Fruit fly (Drosophila melanogaster): ENCODE data around the gene CG5421.

CG5421 gene

dm6 chr2L:12460767-12461739 lies 13.1 kb upstream of the CG5421 start (continued):
- TF ChIP-seq MTF-1 (GFP tag; optimal IDR thresholded peaks at IDR 0.05; ENCODE audit: borderline replicate concordance) (peak; percentile 69), sqz (GFP tag; optimal IDR thresholded peaks at IDR 0.05) (peak; percentile 92), Antp (GFP tag; optimal IDR thresholded peaks at IDR 0.05) (no peak), pan (optimal IDR thresholded peaks at IDR 0.05) (no peak), pan (GFP tag; optimal IDR thresholded peaks at IDR 0.05 in 1 of 2, IDR thresholded peaks at IDR 0.05 in 1 of 2) (peak in 1 of 2 experiments; percentile 49), CG12659 (GFP tag; optimal IDR thresholded peaks at IDR 0.05) (peak; percentile 69), CG10543 (GFP tag; optimal IDR thresholded peaks at IDR 0.05) (peak; percentile 97), CG14050 (GFP tag; IDR thresholded peaks at IDR 0.05) (peak; percentile 32; the same call in 2 of the 3 replicates), fd64A (GFP tag; optimal IDR thresholded peaks at IDR 0.05) (peak; percentile 72), CG7839 (tag; optimal IDR thresholded peaks at IDR 0.05) (no peak), CG10209 (GFP tag; optimal IDR thresholded peaks at IDR 0.05) (peak; percentile 63), shn (GFP tag; optimal IDR thresholded peaks at IDR 0.05) (peak; percentile 34), Dad (GFP tag; optimal IDR thresholded peaks at IDR 0.05) (no peak), gcm (GFP tag; optimal IDR thresholded peaks at IDR 0.05) (peak; percentile 65), D19B (GFP tag; optimal IDR thresholded peaks at IDR 0.05) (peak; percentile 12), h (optimal IDR thresholded peaks at IDR 0.05) (no peak), unpg (GFP tag; optimal IDR thresholded peaks at IDR 0.05) (peak; percentile 60), CG2129 (GFP tag; IDR thresholded peaks at IDR 0.05; ENCODE audit: partially characterized antibody) (no peak), odd (GFP tag; optimal IDR thresholded peaks at IDR 0.05) (peak; percentile 71), BtbVII (GFP tag; optimal IDR thresholded peaks at IDR 0.05) (peak; percentile 88), dmrt99B (tag; optimal IDR thresholded peaks at IDR 0.05) (peak; percentile 40), CG15696 (tag; optimal IDR thresholded peaks at IDR 0.05) (peak; percentile 78), vvl (GFP tag; IDR thresholded peaks at IDR 0.05) (peak; percentile 68; the same call in 1 of the 2 replicates), CG3281 (GFP tag; optimal IDR thresholded peaks at IDR 0.05) (peak; percentile 86), cas (GFP tag; IDR thresholded peaks at IDR 0.05) (peak; percentile 41; the same call in 1 of the 2 replicates), CG33557 (GFP tag; optimal IDR thresholded peaks at IDR 0.05) (peak; percentile 66), kni (GFP tag; optimal IDR thresholded peaks at IDR 0.05) (peak; percentile 82), ssp (GFP tag; IDR thresholded peaks at IDR 0.05) (no peak), Opbp (GFP tag; IDR thresholded peaks at IDR 0.05; ENCODE audit: partially characterized antibody) (0 out of 3 replicates have a peak, but pooled peaks have one; percentile 22), CG7963 (GFP tag; IDR thresholded peaks at IDR 0.05; ENCODE audit: partially characterized antibody) (0 out of 3 replicates have a peak, but pooled peaks have one; percentile 33), crol (GFP tag; IDR thresholded peaks at IDR 0.05) (no peak), eve (GFP tag; optimal IDR thresholded peaks at IDR 0.05) (peak in 1 of 2 experiments; percentile 51), CG8388 (GFP tag; optimal IDR thresholded peaks at IDR 0.05) (no peak), tll (GFP tag; optimal IDR thresholded peaks at IDR 0.05) (peak in 1 of 2 experiments; percentile 67), GATAe (GFP tag; conservative IDR thresholded peaks at IDR 0.05) (no peak), CG9437 (GFP tag; optimal IDR thresholded peaks at IDR 0.05) (no peak), abd-A (tag; optimal IDR thresholded peaks at IDR 0.05) (peak; percentile 99), stc (GFP tag; IDR thresholded peaks at IDR 0.05) (peak; percentile 68; the same call in 1 of the 2 replicates), hth (optimal IDR thresholded peaks at IDR 0.05) (no peak), ttk (GFP tag; IDR thresholded peaks at IDR 0.05) (no peak), CG8765 (GFP tag; IDR thresholded peaks at IDR 0.05) (no peak), Sry-δ (GFP tag; optimal IDR thresholded peaks at IDR 0.05) (no peak), Gug (GFP tag; IDR thresholded peaks at IDR 0.05) (no peak), Hmr (GFP tag; optimal IDR thresholded peaks at IDR 0.05) (peak; percentile 90), CG7372 (GFP tag; IDR thresholded peaks at IDR 0.05) (no peak), CG11398 (GFP tag; optimal IDR thresholded peaks at IDR 0.05) (no peak), dati (GFP tag; IDR thresholded peaks at IDR 0.05) (no peak)

Measured in whole organism, embryonic.